Worm (Caenorhabditis elegans): ENCODE measurements around the gene C32B5.7.
A peak's percentile ranks its signal among the peaks of the same experiment; 100 is the strongest.
"Not testable (repeated sequence)": the region's sequence is repeated elsewhere in the genome, so short reads cannot be mapped to it uniquely, and the experiment has no call there.

The C32B5.7 gene

ce11 chrII:968106-968505, 7.8 kb downstream of the C32B5.7 start, which contains the start of gene C32B5.6:
Gene C32B5.6, plus strand, starts transcription at chrII:968406.
- TF ChIP-seq hif-1 (tag; optimal IDR thresholded peaks at IDR 0.05); ceh-44 (GFP tag; IDR thresholded peaks at IDR 0.05); nhr-76 (tag; optimal IDR thresholded peaks at IDR 0.05): not testable (repeated sequence)

- no peak for TF ChIP-seq daf-19 (GFP tag; conservative IDR thresholded peaks at IDR 0.05)
- no peak for TF ChIP-seq F37D6.2 (tag; optimal IDR thresholded peaks at IDR 0.05)
- no peak for TF ChIP-seq zag-1 (tag; optimal IDR thresholded peaks at IDR 0.05)
- no peak for TF ChIP-seq mxl-3 (GFP tag; optimal IDR thresholded peaks at IDR 0.05)
- TF ChIP-seq nhr-10 (tag; optimal IDR thresholded peaks at IDR 0.05): no peak
- TF ChIP-seq ZK337.2 (GFP tag; IDR thresholded peaks at IDR 0.05): no peak
- no peak for TF ChIP-seq dve-1 (tag; optimal IDR thresholded peaks at IDR 0.05; ENCODE audit: insufficient read depth)
- TF ChIP-seq ZK546.5 (tag; optimal IDR thresholded peaks at IDR 0.05): no peak
- no peak for TF ChIP-seq spr-3 (GFP tag; optimal IDR thresholded peaks at IDR 0.05)
- no peak for TF ChIP-seq rbr-2 (tag; optimal IDR thresholded peaks at IDR 0.05)
- no peak for TF ChIP-seq mdl-1 (tag; optimal IDR thresholded peaks at IDR 0.05)
Measured at ce11 chrII:972850-973249, 12.5 kb downstream of the C32B5.7 start, which contains the start of gene C32B5.15. Gene C32B5.15, minus strand, starts transcription at chrII:972950.

- TF ChIP-seq nhr-10 (tag; optimal IDR thresholded peaks at IDR 0.05) (no peak), F49E8.2 (tag; optimal IDR thresholded peaks at IDR 0.05; ENCODE audit: borderline replicate concordance) (no peak), spr-1 (tag; optimal IDR thresholded peaks at IDR 0.05) (no peak), zfp-3 (GFP tag; conservative IDR thresholded peaks at IDR 0.05) (no peak), ZK337.2 (GFP tag; IDR thresholded peaks at IDR 0.05) (no peak), F10B5.3 (tag; optimal IDR thresholded peaks at IDR 0.05) (no peak)
Measured at ce11 chrII:973999-974398, 13.7 kb downstream of the C32B5.7 start, which contains the start of gene fbxc-14. Gene fbxc-14, plus strand, starts transcription at chrII:974299.

ce11 chrII:977130-977529, 16.8 kb downstream of the C32B5.7 start:
- peak; percentile 74; the same call in 1 of the 2 replicates for TF ChIP-seq egl-43 (GFP tag; IDR thresholded peaks at IDR 0.05)
- 0 out of 2 replicates have a peak, but pooled peaks have one; percentile 29 for TF ChIP-seq nhr-41 (GFP tag; IDR thresholded peaks at IDR 0.05)
- peak; percentile 75; the same call in 1 of the 2 replicates for TF ChIP-seq lin-1 (GFP tag; IDR thresholded peaks at IDR 0.05)
- 0 out of 2 replicates have a peak, but pooled peaks have one; percentile 22 for TF ChIP-seq madf-9 (GFP tag; conservative IDR thresholded peaks at IDR 0.05)
- peak; percentile 39 for TF ChIP-seq dmd-6 (GFP tag; IDR thresholded peaks at IDR 0.05)
- peak; percentile 78 for TF ChIP-seq lim-7 (GFP tag; IDR thresholded peaks at IDR 0.05)
- peak; percentile 68 for TF ChIP-seq vab-7 (GFP tag; IDR thresholded peaks at IDR 0.05)
- peak; percentile 68; the same call in 1 of the 2 replicates for TF ChIP-seq F26F4.8 (GFP tag; conservative IDR thresholded peaks at IDR 0.05)
- 0 out of 4 replicates have a peak, but pooled peaks of 1 of the 2 experiments have one; percentile 68 for TF ChIP-seq madf-5 (GFP tag; IDR thresholded peaks at IDR 0.05)
- 0 out of 2 replicates have a peak, but pooled peaks have one; percentile 18 for TF ChIP-seq tra-1 (GFP tag; IDR thresholded peaks at IDR 0.05)
- peak; percentile 64 for TF ChIP-seq snpc-1.2 (GFP tag; IDR thresholded peaks at IDR 0.05)
- TF ChIP-seq ctbp-1 (GFP tag; IDR thresholded peaks at IDR 0.05): peak; percentile 69
- TF ChIP-seq Y48G9A.11 (GFP tag; IDR thresholded peaks at IDR 0.05): 0 out of 2 replicates have a peak, but pooled peaks have one; percentile 31
- peak; percentile 80 for TF ChIP-seq D1046.2 (GFP tag; IDR thresholded peaks at IDR 0.05)
- 0 out of 2 replicates have a peak, but pooled peaks have one; percentile 51 for TF ChIP-seq ZK337.2 (GFP tag; IDR thresholded peaks at IDR 0.05)
- TF ChIP-seq dmd-8 (GFP tag; IDR thresholded peaks at IDR 0.05): peak; percentile 66; the same call in 1 of the 2 replicates

ce11 chrII:979135-979534, 18.8 kb downstream of the C32B5.7 start, which contains the start of the genes fbxc-17 and fbxc-15:
Gene fbxc-17, minus strand, starts transcription at chrII:979235.
Gene fbxc-15, plus strand, starts transcription at chrII:979423.
- no peak for TF ChIP-seq hlh-11 (tag; optimal IDR thresholded peaks at IDR 0.05)
- TF ChIP-seq daf-19 (GFP tag; conservative IDR thresholded peaks at IDR 0.05): no peak
- TF ChIP-seq nhr-42 (GFP tag; IDR thresholded peaks at IDR 0.05): no peak
- TF ChIP-seq D1046.2 (GFP tag; IDR thresholded peaks at IDR 0.05): no peak
- no peak for TF ChIP-seq zfp-3 (GFP tag; conservative IDR thresholded peaks at IDR 0.05)
- no peak for TF ChIP-seq spr-1 (tag; optimal IDR thresholded peaks at IDR 0.05)
- TF ChIP-seq nhr-6 (tag; optimal IDR thresholded peaks at IDR 0.05): no peak
- no peak for TF ChIP-seq ztf-7 (tag; optimal IDR thresholded peaks at IDR 0.05)
